Worm (Caenorhabditis elegans): Measurements from ENCODE around the gene exos-8.
"Not testable (repeated sequence)": the region's sequence is repeated elsewhere in the genome, so short reads cannot be mapped to it uniquely, and the experiment has no call there.

exos-8 gene

ce11 chrII:6756232-6756631 is 14.7 kb downstream of the exos-8 start, which contains the start of gene F41G3.3:
Gene F41G3.3 (plus strand): TSS chrII:6756532.
- TF ChIP-seq unc-62 (GFP tag; optimal IDR thresholded peaks at IDR 0.05) = no peak

ce11 chrII:6764734-6765133 is 23.2 kb downstream of the exos-8 start, which contains the start of gene nlp-50:
Gene nlp-50 (plus strand): TSS chrII:6765034.
- no peak for TF ChIP-seq unc-62 (GFP tag; optimal IDR thresholded peaks at IDR 0.05)

- TF ChIP-seq unc-62 (GFP tag; optimal IDR thresholded peaks at IDR 0.05) = no peak
These were observed 26.5 kb downstream of the exos-8 start, which contains the start of gene F41G3.18 for ce11 chrII:6768014-6768413. Gene F41G3.18 (plus strand): TSS chrII:6768314.

- TF ChIP-seq unc-62 (GFP tag; optimal IDR thresholded peaks at IDR 0.05) = no peak
These were observed 28.5 kb downstream of the exos-8 start for ce11 chrII:6770030-6770429.

- TF ChIP-seq unc-62 (GFP tag; optimal IDR thresholded peaks at IDR 0.05) = no peak
These were observed 31.0 kb downstream of the exos-8 start for ce11 chrII:6772482-6772881.

ce11 chrII:6775076-6775475 is 33.6 kb downstream of the exos-8 start, which contains the start of gene agr-1:
Gene agr-1 (minus strand): TSS chrII:6775176.
- not testable (repeated sequence) for TF ChIP-seq unc-62 (GFP tag; optimal IDR thresholded peaks at IDR 0.05)

ce11 chrII:6776418-6777034 is 35.0 kb downstream of the exos-8 start, which contains the start of gene ssup-72:
Gene ssup-72 (plus strand): TSS chrII:6776598.
- TF ChIP-seq unc-62 (GFP tag; optimal IDR thresholded peaks at IDR 0.05) = no peak

ce11 chrII:6779104-6779503 is 37.6 kb downstream of the exos-8 start, which contains the start of gene T13C2.7:
Gene T13C2.7 (plus strand): TSS chrII:6779404.
- no peak for TF ChIP-seq unc-62 (GFP tag; optimal IDR thresholded peaks at IDR 0.05)

ce11 chrII:6781231-6781630 is 39.7 kb downstream of the exos-8 start:
- TF ChIP-seq unc-62 (GFP tag; optimal IDR thresholded peaks at IDR 0.05) = no peak

- TF ChIP-seq unc-62 (GFP tag; optimal IDR thresholded peaks at IDR 0.05) = no peak
These were observed 40.5 kb downstream of the exos-8 start for ce11 chrII:6781983-6782382.

ce11 chrII:6782738-6783163 is 41.3 kb downstream of the exos-8 start:
- no peak for TF ChIP-seq unc-62 (GFP tag; optimal IDR thresholded peaks at IDR 0.05)

ce11 chrII:6783377-6783829 is 41.9 kb downstream of the exos-8 start, which contains the start of gene gldi-2:
Gene gldi-2 (plus strand): TSS chrII:6783427.
- no peak for TF ChIP-seq unc-62 (GFP tag; optimal IDR thresholded peaks at IDR 0.05)

ce11 chrII:6788672-6789298 is 47.3 kb downstream of the exos-8 start, which contains the start of gene T13C2.3:
Gene T13C2.3 (plus strand): TSS chrII:6789248.
- no peak for TF ChIP-seq unc-62 (GFP tag; optimal IDR thresholded peaks at IDR 0.05)

ce11 chrII:6791891-6792290 is 50.4 kb downstream of the exos-8 start, which contains the start of gene T13C2.2:
Gene T13C2.2 (plus strand): TSS chrII:6792191.
- no peak for TF ChIP-seq unc-62 (GFP tag; optimal IDR thresholded peaks at IDR 0.05)
